Worm (Caenorhabditis elegans): ENCODE data around the gene nhr-201.
A peak's percentile ranks its signal among the peaks of the same experiment; 100 is the strongest.

The nhr-201 gene

DNA sequence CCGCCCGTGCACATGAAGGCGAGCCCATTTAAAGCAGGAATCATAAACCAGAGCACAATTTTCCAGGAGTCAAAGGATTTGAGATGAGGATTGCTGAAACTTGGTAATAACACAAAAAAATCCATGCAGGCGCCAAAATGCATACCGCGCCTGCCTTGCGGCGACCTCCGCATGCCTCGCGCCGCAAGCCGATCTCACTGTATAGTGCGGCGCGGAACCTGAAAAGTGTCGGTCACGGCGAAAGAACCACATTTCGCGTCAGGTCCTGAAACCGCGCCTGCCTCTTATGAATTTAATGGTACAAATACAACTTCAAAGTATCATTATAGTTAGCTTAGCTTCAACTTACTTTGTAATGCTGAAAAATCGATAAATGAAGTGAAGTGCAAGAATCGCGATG is 35.9 kb downstream of the nhr-201 start:
- TF ChIP-seq ceh-32 (tag; optimal IDR thresholded peaks at IDR 0.05; ENCODE audit: poor library complexity): no peak
- peak; percentile 54; the same call in 1 of the 2 replicates for TF ChIP-seq set-16 (GFP tag; IDR thresholded peaks at IDR 0.05)
- TF ChIP-seq ceh-28 (tag; optimal IDR thresholded peaks at IDR 0.05): no peak

DNA sequence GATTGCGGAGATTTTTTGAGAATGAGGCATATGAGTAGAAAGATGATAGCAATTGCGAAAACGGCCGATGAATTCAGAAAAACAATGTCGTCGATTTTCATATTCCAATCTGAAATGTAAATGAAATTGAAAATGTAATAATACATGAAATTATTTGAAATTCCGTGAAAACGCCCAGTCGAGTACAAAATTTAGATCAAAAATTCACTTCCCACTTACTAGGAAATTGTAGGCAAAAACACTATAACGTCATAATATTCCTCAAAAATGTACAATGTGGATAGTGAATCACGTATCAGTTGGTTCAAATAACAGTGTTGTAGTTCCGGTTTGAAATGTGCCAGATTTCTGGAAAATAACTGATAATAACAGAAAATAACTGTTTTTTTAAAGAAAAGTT is 36.6 kb downstream of the nhr-201 start, which contains the start of gene str-256:
Gene str-256, minus strand, starts transcription at position 101 of the 400 bp plus-strand sequence.
- TF ChIP-seq Y75B8A.6 (GFP tag; IDR thresholded peaks at IDR 0.05) (no peak), snpc-1.2 (GFP tag; IDR thresholded peaks at IDR 0.05) (no peak)

DNA sequence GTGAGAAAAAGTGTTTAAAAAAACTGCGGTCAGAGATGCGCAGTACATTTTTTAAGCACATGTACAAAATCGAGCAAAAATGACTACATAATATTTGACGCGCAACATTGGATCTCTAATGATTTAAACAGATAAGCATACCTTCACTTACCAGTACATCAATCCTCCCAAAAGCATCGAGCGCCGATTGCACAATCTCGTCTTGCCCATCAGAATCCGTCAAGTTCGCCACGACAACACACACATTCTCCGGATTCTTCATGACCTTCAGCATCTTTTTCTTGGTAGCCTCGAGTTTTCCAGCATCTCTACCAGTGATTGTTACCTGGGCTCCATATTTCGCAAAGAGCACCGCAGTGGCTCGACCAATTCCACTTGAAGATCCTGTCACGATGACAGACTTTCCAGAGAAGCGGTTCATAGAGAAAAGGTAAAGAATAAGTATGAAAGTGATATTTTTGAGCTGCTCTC is 38.2 kb downstream of the nhr-201 start, which contains the start of gene T01G6.10:
Gene T01G6.10, minus strand, starts transcription at position 421 of the 471 bp plus-strand sequence.
- TF ChIP-seq unc-62 (GFP tag; optimal IDR thresholded peaks at IDR 0.05 in 1 of 2): no peak
- TF ChIP-seq unc-62 (tag; optimal IDR thresholded peaks at IDR 0.05): no peak
- no peak for TF ChIP-seq ZK546.5 (tag; optimal IDR thresholded peaks at IDR 0.05)
- peak; percentile 96 for TF ChIP-seq aha-1 (tag)

DNA sequence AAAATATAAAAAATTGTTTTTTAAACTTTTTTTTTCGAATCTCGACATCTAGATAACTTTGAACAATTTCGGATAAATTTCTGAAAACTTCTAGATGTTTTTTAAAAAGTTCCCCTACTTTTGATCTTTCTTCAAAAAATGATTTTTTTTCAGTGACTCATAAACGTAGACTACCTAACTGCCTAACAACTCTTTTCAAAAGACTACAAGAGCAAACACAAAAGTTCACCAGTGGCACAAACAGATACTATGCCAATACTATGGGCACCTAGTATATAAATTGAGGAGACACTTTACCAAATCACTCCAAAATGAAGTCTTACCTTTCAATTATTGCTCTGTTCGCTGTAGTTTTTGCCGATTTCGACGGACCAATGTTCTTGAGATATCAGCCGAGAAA is 39.1 kb downstream of the nhr-201 start, which contains the start of gene srlf-35:
Gene srlf-35, plus strand, starts transcription at position 301 of the 400 bp plus-strand sequence.
- TF ChIP-seq mes-2 (tag; optimal IDR thresholded peaks at IDR 0.05; ENCODE audit: poor library complexity, severe bottlenecking): no peak
- TF ChIP-seq lin-38 (GFP tag; IDR thresholded peaks at IDR 0.05): no peak
- TF ChIP-seq snpc-4 (tag; optimal IDR thresholded peaks at IDR 0.05): no peak
- TF ChIP-seq egl-43 (GFP tag; IDR thresholded peaks at IDR 0.05): no peak
- TF ChIP-seq set-16 (GFP tag; IDR thresholded peaks at IDR 0.05): no peak
- TF ChIP-seq mxl-2 (GFP tag; conservative IDR thresholded peaks at IDR 0.05): no peak
- TF ChIP-seq dmd-6 (GFP tag; IDR thresholded peaks at IDR 0.05): no peak
- TF ChIP-seq daf-19 (GFP tag; conservative IDR thresholded peaks at IDR 0.05): no peak
- no peak for TF ChIP-seq unc-62 (GFP tag; optimal IDR thresholded peaks at IDR 0.05 in 1 of 2)
- TF ChIP-seq unc-62 (tag; optimal IDR thresholded peaks at IDR 0.05): no peak
- no peak for TF ChIP-seq lin-13 (GFP tag; optimal IDR thresholded peaks at IDR 0.05)
- TF ChIP-seq zip-2 (tag; optimal IDR thresholded peaks at IDR 0.05): no peak
- no peak for TF ChIP-seq mxl-3 (GFP tag; optimal IDR thresholded peaks at IDR 0.05)
- TF ChIP-seq hif-1 (tag; optimal IDR thresholded peaks at IDR 0.05): no peak
- TF ChIP-seq ces-1 (GFP tag; optimal IDR thresholded peaks at IDR 0.05): no peak
- TF ChIP-seq nhr-76 (tag; optimal IDR thresholded peaks at IDR 0.05): no peak

DNA sequence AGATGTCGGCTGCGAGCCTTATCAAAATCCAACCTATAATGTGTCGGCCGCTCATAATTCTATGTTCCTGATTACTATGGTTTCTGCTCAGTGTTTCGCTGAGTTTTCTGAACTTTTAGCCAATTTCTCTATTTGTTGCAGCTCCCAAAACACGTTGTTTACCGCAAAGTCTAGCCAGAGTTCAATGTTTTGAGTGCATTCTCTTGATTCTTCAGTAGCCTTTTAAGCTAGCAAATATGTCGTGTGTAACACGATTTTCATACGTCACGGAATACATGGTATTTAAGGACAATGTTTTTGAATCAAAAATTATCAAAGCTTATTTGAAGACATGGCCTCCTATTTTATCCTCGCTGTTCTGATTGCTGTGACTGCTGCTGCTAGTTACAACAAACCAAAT is 40.6 kb downstream of the nhr-201 start, which contains the start of gene srlf-19:
Gene srlf-19, plus strand, starts transcription at position 301 of the 400 bp plus-strand sequence.
- TF ChIP-seq nhr-28 (tag; optimal IDR thresholded peaks at IDR 0.05): no peak
- no peak for TF ChIP-seq lim-7 (GFP tag; IDR thresholded peaks at IDR 0.05)
- no peak for TF ChIP-seq F37D6.2 (tag; optimal IDR thresholded peaks at IDR 0.05)
- no peak for TF ChIP-seq spr-3 (GFP tag; optimal IDR thresholded peaks at IDR 0.05)
- no peak for TF ChIP-seq zag-1 (tag; optimal IDR thresholded peaks at IDR 0.05)

DNA sequence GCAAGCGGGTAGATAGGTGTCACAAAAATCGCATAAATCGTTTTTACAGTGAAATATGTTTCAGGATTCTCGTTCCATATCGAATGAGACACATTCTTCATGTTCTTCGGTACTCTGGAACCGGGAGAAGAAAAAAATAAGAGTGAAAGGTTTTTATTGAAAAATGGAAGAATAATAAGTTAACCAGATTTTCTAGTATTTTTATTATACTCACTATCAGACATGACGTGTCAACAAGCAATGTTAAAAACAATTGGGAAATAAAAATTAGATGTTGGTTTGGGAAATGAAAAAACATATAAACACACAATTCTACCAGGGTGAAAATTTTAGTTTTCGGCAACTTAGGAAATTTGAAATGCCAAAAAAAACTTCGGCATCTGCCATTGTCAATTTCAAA is 47.8 kb downstream of the nhr-201 start, which contains the start of gene srh-37:
Gene srh-37, minus strand, starts transcription at position 101 of the 400 bp plus-strand sequence.
- TF ChIP-seq ceh-82 (tag; optimal IDR thresholded peaks at IDR 0.05) (no peak), ceh-62 (tag; optimal IDR thresholded peaks at IDR 0.05) (no peak), nhr-77 (tag; optimal IDR thresholded peaks at IDR 0.05) (no peak), zfp-2 (tag; optimal IDR thresholded peaks at IDR 0.05) (no peak), ZK546.5 (tag; optimal IDR thresholded peaks at IDR 0.05) (no peak), madf-5 (GFP tag; IDR thresholded peaks at IDR 0.05) (no peak), nhr-28 (tag; optimal IDR thresholded peaks at IDR 0.05) (no peak)
